Worm (Caenorhabditis elegans): ENCODE data around the gene F07B10.7.

DNA sequence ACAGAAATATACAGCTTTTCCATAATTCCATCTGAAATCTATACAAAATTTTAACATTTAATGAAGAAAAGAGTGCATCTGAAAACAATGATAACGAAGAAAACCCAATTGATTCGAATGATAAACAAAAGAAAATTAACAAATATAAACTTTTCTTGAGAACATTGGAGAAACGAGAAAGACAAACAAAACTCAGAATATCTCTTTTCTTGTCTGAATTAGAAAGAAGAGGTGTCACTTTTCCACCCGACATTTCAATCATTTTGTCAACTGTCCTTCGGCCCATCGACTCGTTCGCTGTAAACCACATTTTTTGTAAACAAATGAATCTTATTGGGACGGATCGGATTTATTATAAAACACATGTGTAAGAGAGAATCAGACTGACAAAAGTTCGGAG, 34.5 kb downstream of the F07B10.7 start, which contains the start of gene bgal-1:
- TF ChIP-seq B0310.2 (tag; optimal IDR thresholded peaks at IDR 0.05), result no peak
- no peak for TF ChIP-seq pes-1 (GFP tag; IDR thresholded peaks at IDR 0.05)
- TF ChIP-seq ama-1 (optimal IDR thresholded peaks at IDR 0.05), result no peak
- no peak for TF ChIP-seq ceh-36 (tag; optimal IDR thresholded peaks at IDR 0.05)
- TF ChIP-seq aly-1 (tag; optimal IDR thresholded peaks at IDR 0.05), result no peak
- TF ChIP-seq tra-4 (tag; optimal IDR thresholded peaks at IDR 0.05), result no peak
- TF ChIP-seq tbx-37 (GFP tag; conservative IDR thresholded peaks at IDR 0.05), result no peak
- no peak for TF ChIP-seq hmg-4 (GFP tag; optimal IDR thresholded peaks at IDR 0.05)
- TF ChIP-seq flt-1 (GFP tag; IDR thresholded peaks at IDR 0.05), result no peak
- TF ChIP-seq F13C5.2 (tag; optimal IDR thresholded peaks at IDR 0.05), result no peak
